Fruit fly (Drosophila melanogaster): ENCODE measurements around the gene rg.

The rg gene

DNA sequence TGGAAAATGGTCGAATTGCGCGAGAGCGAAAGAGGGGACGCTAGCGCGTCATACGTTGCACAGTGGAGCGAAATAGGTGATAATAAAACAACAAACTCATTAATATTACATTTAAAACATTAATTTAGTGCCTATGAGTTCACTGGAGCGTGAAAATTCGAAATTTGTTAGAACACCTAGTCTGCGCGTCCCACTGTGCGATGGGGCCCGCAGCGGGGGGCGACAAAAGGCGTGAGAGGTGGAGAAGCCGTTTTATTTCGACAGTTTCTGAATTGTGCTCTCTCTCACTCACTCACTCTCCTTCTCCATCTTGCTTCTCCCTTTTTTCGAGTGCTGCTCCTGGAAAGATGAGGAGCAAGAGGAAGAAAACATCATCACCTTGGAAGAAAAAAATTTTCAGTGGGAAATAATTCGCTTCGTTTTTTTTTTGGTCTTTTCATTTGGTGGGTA is 1.9 kb upstream of the rg start (continued):
- peak; percentile 89 for TF ChIP-seq Abd-B (GFP tag; optimal IDR thresholded peaks at IDR 0.05)
- peak; percentile 92 for TF ChIP-seq unpg (GFP tag; optimal IDR thresholded peaks at IDR 0.05)
- peak; percentile 96 for TF ChIP-seq Side (GFP tag; optimal IDR thresholded peaks at IDR 0.05)
- TF ChIP-seq CG7357 (GFP tag; IDR thresholded peaks at IDR 0.05), result peak; percentile 91
- TF ChIP-seq vvl (GFP tag; IDR thresholded peaks at IDR 0.05), result peak; percentile 99
- peak; percentile 96 for TF ChIP-seq H2.0 (GFP tag; IDR thresholded peaks at IDR 0.05)
- TF ChIP-seq CG6254 (GFP tag; optimal IDR thresholded peaks at IDR 0.05), result peak; percentile 91
- peak; percentile 98 for TF ChIP-seq ci (GFP tag; IDR thresholded peaks at IDR 0.05)
- peak; percentile 98 for TF ChIP-seq lab (GFP tag; optimal IDR thresholded peaks at IDR 0.05)
- peak; percentile 93 to 97 for TF ChIP-seq dpn (GFP tag; optimal IDR thresholded peaks at IDR 0.05)
- TF ChIP-seq CG1603 (tag; optimal IDR thresholded peaks at IDR 0.05), result peak; percentile 96
- TF ChIP-seq CG7928 (GFP tag; optimal IDR thresholded peaks at IDR 0.05), result peak; percentile 57
- TF ChIP-seq grn (GFP tag; optimal IDR thresholded peaks at IDR 0.05), result peak; percentile 73
- peak; percentile 74 for TF ChIP-seq CG17186 (GFP tag; optimal IDR thresholded peaks at IDR 0.05)
- peak; percentile 97 for TF ChIP-seq tgo (GFP tag; IDR thresholded peaks at IDR 0.05)
- peak; percentile 57 for TF ChIP-seq CG30020 (tag; optimal IDR thresholded peaks at IDR 0.05)
- TF ChIP-seq MBD-R2 (GFP tag; IDR thresholded peaks at IDR 0.05), result peak; percentile 92
- peak; percentile 99 for TF ChIP-seq sens (GFP tag)
- TF ChIP-seq CG6272 (GFP tag; IDR thresholded peaks at IDR 0.05), result peak; percentile 96
- peak; percentile 89 for TF ChIP-seq CG17385 (GFP tag; optimal IDR thresholded peaks at IDR 0.05)
- peak; percentile 96 for TF ChIP-seq CG2120 (GFP tag; optimal IDR thresholded peaks at IDR 0.05)
- peak; percentile 89 for TF ChIP-seq Ravus (GFP tag; IDR thresholded peaks at IDR 0.05)
- TF ChIP-seq CG14667 (GFP tag; IDR thresholded peaks at IDR 0.05), result peak; percentile 95
- TF ChIP-seq CG1647 (GFP tag; optimal IDR thresholded peaks at IDR 0.05), result peak; percentile 94
- peak; percentile 94 for TF ChIP-seq pnt (GFP tag; optimal IDR thresholded peaks at IDR 0.05)
- peak; percentile 88 for TF ChIP-seq jing (GFP tag; optimal IDR thresholded peaks at IDR 0.05)
- TF ChIP-seq chinmo (GFP tag; IDR thresholded peaks at IDR 0.05; ENCODE audit: partially characterized antibody), result 0 out of 4 replicates have a peak, but pooled peaks have one; percentile 38
- TF ChIP-seq CHES-1-like (GFP tag; optimal IDR thresholded peaks at IDR 0.05), result peak; percentile 94
- TF ChIP-seq dmrt11E (tag; optimal IDR thresholded peaks at IDR 0.05), result peak; percentile 87
- no peak for TF ChIP-seq Dip2 (GFP tag; IDR thresholded peaks at IDR 0.05)
- peak; percentile 96 for TF ChIP-seq CG10366 (GFP tag; IDR thresholded peaks at IDR 0.05)
- TF ChIP-seq CG16779 (GFP tag; IDR thresholded peaks at IDR 0.05), result peak; percentile 96
- TF ChIP-seq Doc2 (GFP tag; IDR thresholded peaks at IDR 0.05), result peak; percentile 88
- peak; percentile 64; the same call in 2 of the 3 replicates for TF ChIP-seq HLH4C (GFP tag; IDR thresholded peaks at IDR 0.05; ENCODE audit: partially characterized antibody)
- peak; percentile 95 for TF ChIP-seq ATbp (GFP tag; optimal IDR thresholded peaks at IDR 0.05)
- peak; percentile 79 for TF ChIP-seq Ets97D (GFP tag; optimal IDR thresholded peaks at IDR 0.05)
- peak; percentile 46; the same call in 1 of the 2 replicates for TF ChIP-seq Bgb (GFP tag; IDR thresholded peaks at IDR 0.05; ENCODE audit: partially characterized antibody)
- peak; percentile 97 for TF ChIP-seq lilli (GFP tag; optimal IDR thresholded peaks at IDR 0.05)
- TF ChIP-seq CG10431 (GFP tag; optimal IDR thresholded peaks at IDR 0.05), result peak; percentile 75
- no peak for TF ChIP-seq lov (optimal IDR thresholded peaks at IDR 0.05)
- peak; percentile 95 for TF ChIP-seq lov (GFP tag; IDR thresholded peaks at IDR 0.05)
- no peak for TF ChIP-seq Dp (GFP tag; optimal IDR thresholded peaks at IDR 0.05)
- peak; percentile 96 for TF ChIP-seq ap (GFP tag; IDR thresholded peaks at IDR 0.05)
- peak in 1 of 3 experiments; percentile 85 for TF ChIP-seq lola (GFP tag; optimal IDR thresholded peaks at IDR 0.05)
- peak; percentile 82 for TF ChIP-seq eyg (GFP tag; optimal IDR thresholded peaks at IDR 0.05)
- no peak for TF ChIP-seq Dfd (GFP tag; optimal IDR thresholded peaks at IDR 0.05)
- peak; percentile 89 for TF ChIP-seq CG17612 (GFP tag; IDR thresholded peaks at IDR 0.05)
- TF ChIP-seq bab2 (GFP tag; optimal IDR thresholded peaks at IDR 0.05), result peak; percentile 94
- peak; percentile 96 for TF ChIP-seq bcd (GFP tag; optimal IDR thresholded peaks at IDR 0.05)
- peak in 1 of 2 experiments; percentile 15 for TF ChIP-seq Trl (optimal IDR thresholded peaks at IDR 0.05)
- TF ChIP-seq Trl (GFP tag; optimal IDR thresholded peaks at IDR 0.05), result peak; percentile 96

Data from whole organism, embryonic.